Worm (Caenorhabditis elegans) whole organism, L4 larva: Measurements from ENCODE around the gene col-34.

Experiments
- F26F4.8 ChIP-seq: fragments of 200-800 bp; sonication (Bioruptor generic); conservative IDR thresholded peaks from 2 replicates; pipeline ENCODE4 v1.3.6; 2022; ENCODE audit warnings: missing genetic modification characterization, missing compliant biosample characterization
- F44E2.7 ChIP-seq: fragments of 200-800 bp; sonication (Bioruptor generic); IDR thresholded peaks from 2 replicates; pipeline ENCODE4 v2.1.2; 2022; ENCODE audit warnings: missing genetic modification characterization, missing compliant biosample characterization
- R02D3.7 ChIP-seq: fragments of 150-350 bp; sonication (generic microtip); optimal IDR thresholded peaks from 3 replicates; lab custom pipeline; 2014; ENCODE audit warnings: missing biosample characterization, missing genetic modification characterization
- T20F7.1 ChIP-seq: fragments of 200-800 bp; sonication (Bioruptor generic); optimal IDR thresholded peaks from 2 replicates; lab custom pipeline; 2018; ENCODE audit warnings: mild to moderate bottlenecking, missing genetic modification characterization, missing compliant biosample characterization
- T26A8.4 ChIP-seq: fragments of 200-800 bp; sonication (Bioruptor generic); IDR thresholded peaks from 2 replicates; pipeline ENCODE4 v1.3.6; 2022; ENCODE audit warnings: missing genetic modification characterization, missing compliant biosample characterization
- aha-1 ChIP-seq: fragments of 150-350 bp; peaks from one replicate; lab custom pipeline; 2014; ENCODE audit warnings: missing biosample characterization, missing genetic modification characterization
- ceh-20 ChIP-seq: fragments of 200-800 bp; sonication (Bioruptor generic); IDR thresholded peaks from 2 replicates; pipeline ENCODE4 v1.3.6; 2022; ENCODE audit warnings: missing genetic modification reagents, missing genetic modification characterization, missing compliant biosample characterization
- ctbp-1 ChIP-seq: fragments of 200-800 bp; sonication (Bioruptor generic); IDR thresholded peaks from 2 replicates; pipeline ENCODE4 v1.3.6; 2022; ENCODE audit warnings: missing genetic modification reagents, missing genetic modification characterization, missing compliant biosample characterization
- daf-16 ChIP-seq, 3 experiments: sonication (generic microtip); optimal IDR thresholded peaks; 2 replicates each; lab custom pipeline; 2016 to 2017; ENCODE audit warnings: missing genetic modification characterization in 3 of 3, missing genetic modification reagents in 3 of 3, mild to moderate bottlenecking in 2 of 3, missing compliant biosample characterization in 2 of 3, missing biosample characterization in 1 of 3, moderate library complexity in 1 of 3
- daf-8 ChIP-seq: fragments of 200-800 bp; sonication (Bioruptor generic); IDR thresholded peaks from 2 replicates; pipeline ENCODE4 v1.3.6; 2022; ENCODE audit warnings: missing genetic modification characterization, missing compliant biosample characterization
- dmd-6 ChIP-seq: fragments of 200-800 bp; sonication (Bioruptor generic); IDR thresholded peaks from 2 replicates; pipeline ENCODE4 v1.3.6; 2022; ENCODE audit warnings: missing genetic modification reagents, missing genetic modification characterization, missing compliant biosample characterization
- dmd-9 ChIP-seq: fragments of 200-800 bp; sonication (Bioruptor generic); IDR thresholded peaks from 2 replicates; pipeline ENCODE4 v1.3.6; 2022; ENCODE audit warnings: missing genetic modification reagents, missing genetic modification characterization, missing compliant biosample characterization
- duxl-1 ChIP-seq: sonication (generic microtip); optimal IDR thresholded peaks from 2 replicates; lab custom pipeline; 2016; ENCODE audit warnings: mild to moderate bottlenecking, missing genetic modification characterization, moderate library complexity, missing compliant biosample characterization; ENCODE audit not compliant: poor library complexity
- dve-1 ChIP-seq: sonication (generic microtip); optimal IDR thresholded peaks from 2 replicates; lab custom pipeline; 2017; ENCODE audit warnings: antibody characterized with exemption, mild to moderate bottlenecking, missing genetic modification characterization, missing compliant biosample characterization; ENCODE audit not compliant: insufficient read depth
- fkh-10 ChIP-seq: fragments of 150-350 bp; optimal IDR thresholded peaks from 2 replicates; lab custom pipeline; 2014; ENCODE audit warnings: missing biosample characterization, missing genetic modification reagents, missing genetic modification characterization
- gei-8 ChIP-seq: fragments of 200-800 bp; sonication (Bioruptor generic); optimal IDR thresholded peaks from 2 replicates; lab custom pipeline; 2018; ENCODE audit warnings: mild to moderate bottlenecking, missing genetic modification characterization, missing compliant biosample characterization
- hif-1 ChIP-seq, 2 experiments: sonication (generic microtip); optimal IDR thresholded peaks; 2 replicates each; lab custom pipeline; 2016 to 2017; ENCODE audit warnings: missing compliant biosample characterization in 2 of 2, missing genetic modification characterization in 2 of 2, missing genetic modification reagents in 2 of 2, missing genotype in 2 of 2, mild to moderate bottlenecking in 1 of 2
- hlh-11 ChIP-seq: fragments of 200-800 bp; sonication (Bioruptor generic); optimal IDR thresholded peaks from 2 replicates; lab custom pipeline; 2018; ENCODE audit warnings: mild to moderate bottlenecking, missing genetic modification characterization, missing compliant biosample characterization
- hlh-30 ChIP-seq: sonication (generic microtip); optimal IDR thresholded peaks from 2 replicates; lab custom pipeline; 2017; ENCODE audit warnings: antibody characterized with exemption, mild to moderate bottlenecking, missing genetic modification characterization, missing compliant biosample characterization; ENCODE audit not compliant: insufficient read depth
- lsy-2 ChIP-seq, 2 experiments: fragments of 150-350 bp in 1 of 2; sonication (generic microtip) in 1 of 2; optimal IDR thresholded peaks; 2 replicates each; lab custom pipeline; 2014 to 2017; ENCODE audit warnings: missing biosample characterization in 2 of 2, missing genetic modification characterization in 2 of 2
- mdl-1 ChIP-seq, 2 experiments: fragments of 150-350 bp in 1 of 2; sonication (generic microtip) in 1 of 2; optimal IDR thresholded peaks; 2 replicates each; lab custom pipeline; 2014 to 2017; ENCODE audit warnings: missing biosample characterization in 2 of 2, missing genetic modification characterization in 2 of 2
- mdt-29 ChIP-seq: fragments of 200-800 bp; sonication (Bioruptor generic); IDR thresholded peaks from 2 replicates; pipeline ENCODE4 v1.3.6; 2022; ENCODE audit warnings: missing genetic modification reagents, missing genetic modification characterization, missing compliant biosample characterization
- mep-1 ChIP-seq: fragments of 150-350 bp; sonication (generic microtip); optimal IDR thresholded peaks from 3 replicates; lab custom pipeline; 2014; ENCODE audit warnings: missing biosample characterization, missing genetic modification characterization
- mes-2 ChIP-seq: sonication (generic microtip); optimal IDR thresholded peaks from 2 replicates; lab custom pipeline; 2016; ENCODE audit warnings: missing genotype, mild to moderate bottlenecking, missing genetic modification characterization, missing compliant biosample characterization; ENCODE audit not compliant: poor library complexity, severe bottlenecking
- mxl-3 ChIP-seq: fragments of 200-800 bp; sonication (Bioruptor generic); optimal IDR thresholded peaks from 2 replicates; lab custom pipeline; 2018; ENCODE audit warnings: mild to moderate bottlenecking, missing genetic modification characterization, missing compliant biosample characterization
- nhr-102 ChIP-seq: sonication (generic microtip); optimal IDR thresholded peaks from 2 replicates; lab custom pipeline; 2016; ENCODE audit warnings: mild to moderate bottlenecking, missing genetic modification characterization, moderate library complexity, missing compliant biosample characterization
- nhr-11 ChIP-seq: fragments of 150-350 bp; optimal IDR thresholded peaks from 2 replicates; lab custom pipeline; 2014; ENCODE audit warnings: missing biosample characterization, missing genetic modification characterization
- nhr-25 ChIP-seq: sonication (generic microtip); optimal IDR thresholded peaks from 2 replicates; lab custom pipeline; 2017; ENCODE audit warnings: missing genetic modification characterization, mild to moderate bottlenecking, missing compliant biosample characterization, antibody characterized with exemption, moderate library complexity, borderline replicate concordance; ENCODE audit not compliant: insufficient read depth
- nhr-28 ChIP-seq: fragments of 150-350 bp; optimal IDR thresholded peaks from 2 replicates; lab custom pipeline; 2014; ENCODE audit warnings: missing biosample characterization, missing genetic modification characterization
- nhr-48 ChIP-seq: sonication (generic microtip); optimal IDR thresholded peaks from 2 replicates; lab custom pipeline; 2016; ENCODE audit warnings: mild to moderate bottlenecking, missing genetic modification characterization, missing compliant biosample characterization
- nhr-6 ChIP-seq: fragments of 150-350 bp; optimal IDR thresholded peaks from 2 replicates; lab custom pipeline; 2014; ENCODE audit warnings: missing biosample characterization, missing genetic modification characterization
- nhr-77 ChIP-seq: fragments of 150-350 bp; optimal IDR thresholded peaks from 2 replicates; lab custom pipeline; 2014; ENCODE audit warnings: missing biosample characterization, missing genetic modification characterization
- saeg-2 ChIP-seq: fragments of 200-800 bp; sonication (Bioruptor generic); IDR thresholded peaks from 2 replicates; pipeline ENCODE4 v1.3.6; 2022; ENCODE audit warnings: missing genetic modification reagents, missing genetic modification characterization, missing compliant biosample characterization
- set-16 ChIP-seq: fragments of 200-800 bp; sonication (Bioruptor generic); IDR thresholded peaks from 2 replicates; pipeline ENCODE4 v1.3.6; 2022; ENCODE audit warnings: missing genetic modification reagents, missing genetic modification characterization, missing compliant biosample characterization
- skn-1 ChIP-seq: fragments of 150-350 bp; optimal IDR thresholded peaks from 2 replicates; lab custom pipeline; 2014; ENCODE audit warnings: missing biosample characterization, missing genetic modification characterization
- unc-62 ChIP-seq, 3 experiments: fragments of 150-350 bp in 1 of 3; sonication (generic microtip); optimal IDR thresholded peaks in 2 of 3; peaks in 1 of 3; 1 replicate in 1 of 3; 2 replicates in 2 of 3; lab custom pipeline; 2014 to 2017; ENCODE audit warnings: missing biosample characterization in 3 of 3, missing genetic modification characterization in 3 of 3, missing genetic modification reagents in 3 of 3, missing genotype in 1 of 3
- vab-7 ChIP-seq: fragments of 200-800 bp; sonication (Bioruptor generic); IDR thresholded peaks from 2 replicates; pipeline ENCODE4 v1.3.6; 2022; ENCODE audit warnings: missing genetic modification reagents, missing genetic modification characterization, missing compliant biosample characterization
- zag-1 ChIP-seq: fragments of 150-350 bp; optimal IDR thresholded peaks from 2 replicates; lab custom pipeline; 2014; ENCODE audit warnings: missing biosample characterization, missing genetic modification characterization
- zfp-2 ChIP-seq: sonication (generic microtip); optimal IDR thresholded peaks from 2 replicates; lab custom pipeline; 2016; ENCODE audit warnings: mild to moderate bottlenecking, missing genetic modification characterization, missing compliant biosample characterization
- zip-2 ChIP-seq: fragments of 150-350 bp; optimal IDR thresholded peaks from 2 replicates; lab custom pipeline; 2014; ENCODE audit warnings: missing biosample characterization, missing genetic modification characterization

The col-34 gene

DNA sequence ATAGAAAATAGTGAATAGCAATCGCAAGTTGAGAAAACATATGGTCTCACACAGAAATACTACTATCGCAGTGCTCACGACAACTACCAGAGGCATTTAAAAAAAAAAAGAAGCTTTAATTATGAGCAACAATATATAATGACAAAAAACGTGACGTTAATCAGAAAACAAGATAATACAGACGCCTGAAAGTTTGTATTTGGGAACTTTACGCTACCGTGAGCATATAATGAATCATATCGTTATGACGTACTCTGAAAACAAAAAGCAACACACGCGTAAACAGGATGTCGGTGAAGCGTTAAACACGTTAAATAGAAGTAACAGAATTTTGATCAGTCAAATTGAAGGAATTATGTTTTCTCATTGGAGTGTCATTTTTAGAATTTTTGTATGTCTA lies 18.6 kb downstream of the col-34 start, which contains the start of gene srbc-71:
Gene srbc-71, minus strand, starts transcription at position 101 of the 400 bp plus-strand sequence.
- TF ChIP-seq aha-1 (tag; lab: Kevin White, UChicago) = peak; percentile 18
- TF ChIP-seq dmd-9 = no peak
- no peak for TF ChIP-seq R02D3.7 (tag; lab: Kevin White, UChicago)

DNA sequence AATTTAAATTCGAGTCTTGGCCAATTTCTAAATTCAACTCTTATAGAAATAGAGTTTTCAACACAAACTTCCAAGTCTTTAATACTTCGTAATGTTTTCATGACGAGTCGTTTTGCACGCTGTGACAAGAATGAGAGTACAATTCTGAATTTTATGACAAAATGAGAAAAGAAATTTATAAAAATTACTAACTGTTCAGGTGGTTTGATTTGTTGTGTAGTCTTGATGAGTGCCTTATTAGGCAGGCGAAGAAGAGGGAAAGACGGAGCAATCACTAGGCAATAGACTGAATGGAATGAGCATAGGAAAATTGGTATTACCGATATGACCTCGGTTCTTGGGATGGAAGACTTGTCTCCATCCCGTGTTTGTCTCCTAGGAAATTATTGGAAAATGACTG lies 24.4 kb downstream of the col-34 start, which contains the start of gene F30B5.11:
Gene F30B5.11, minus strand, starts transcription at position 101 of the 400 bp plus-strand sequence.
- no peak for TF ChIP-seq mdl-1 (tag; optimal IDR thresholded peaks at IDR 0.05; lab: Kevin White, UChicago)
- TF ChIP-seq zip-2 (tag; lab: Kevin White, UChicago) = no peak
- no peak for TF ChIP-seq skn-1

DNA sequence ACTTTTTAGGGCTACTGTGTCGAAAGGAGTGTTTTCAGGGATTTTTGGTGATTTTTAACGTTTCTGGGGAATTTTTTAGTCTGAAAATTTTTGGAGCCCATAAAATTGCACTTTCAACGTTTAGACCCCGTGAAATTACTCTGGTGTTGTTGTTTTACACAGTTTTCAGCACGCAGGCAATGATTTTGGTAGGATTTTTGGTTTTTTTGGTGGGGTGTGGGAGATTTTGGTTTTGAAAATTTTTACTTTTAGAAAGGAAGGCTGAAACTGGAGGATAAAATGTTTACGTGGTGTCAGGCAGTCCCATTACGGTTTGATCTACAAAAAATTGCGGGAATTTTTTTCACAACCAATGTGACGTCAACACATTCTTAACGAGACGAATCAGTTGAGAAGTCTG lies 26.1 kb downstream of the col-34 start:
- TF ChIP-seq saeg-2 (GFP tag; lab: Robert Waterston, UW) (no peak), T26A8.4 (GFP tag; lab: Robert Waterston, UW) (peak; percentile 66; the same call in 1 of the 2 replicates)

DNA sequence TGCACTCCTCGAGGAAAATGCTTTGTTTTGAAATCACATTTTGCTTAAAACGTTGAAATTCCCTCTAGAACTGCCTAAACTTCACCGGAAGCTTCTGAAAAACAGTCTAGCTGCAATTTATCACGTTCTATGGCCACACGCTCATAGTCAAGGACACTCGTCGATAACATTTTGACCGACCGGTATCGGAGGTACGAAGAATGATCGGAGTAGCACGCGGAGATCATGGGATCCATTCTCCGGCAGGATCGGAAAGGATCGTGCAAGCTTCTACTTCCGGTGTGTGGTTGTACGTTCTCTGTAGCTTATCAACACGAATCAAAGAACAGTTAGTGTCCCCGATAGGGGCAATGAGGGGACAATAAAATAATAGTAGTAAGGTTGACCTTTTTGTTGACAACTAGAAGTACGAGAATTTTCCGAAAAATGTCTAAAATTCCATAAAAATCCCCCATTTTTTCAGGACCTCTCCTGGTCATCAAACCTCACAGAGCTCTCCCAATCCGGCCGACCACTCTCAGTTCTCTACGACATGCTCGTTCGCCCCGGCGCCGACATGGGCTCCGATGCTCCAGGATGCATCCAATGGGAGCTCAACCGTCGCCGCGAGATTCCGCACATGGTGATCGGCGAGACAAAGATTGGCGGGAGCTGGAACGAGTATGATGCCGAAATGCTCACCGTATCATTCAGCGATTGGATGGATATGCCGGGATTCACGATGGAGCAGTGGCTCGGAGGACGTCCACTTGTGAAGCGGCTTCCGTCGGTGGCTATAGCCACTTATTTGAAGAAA lies 28.1 kb downstream of the col-34 start:
- TF ChIP-seq unc-62 (GFP tag; optimal IDR thresholded peaks at IDR 0.05 in 1 of 2; lab: Kevin White, UChicago) = peak in 1 of 2 experiments; percentile 74
- TF ChIP-seq unc-62 (tag; optimal IDR thresholded peaks at IDR 0.05; lab: Kevin White, UChicago) = no peak
- TF ChIP-seq nhr-28 = peak; percentile 86
- TF ChIP-seq daf-16 (GFP tag; optimal IDR thresholded peaks at IDR 0.05; lab: Kevin White, UChicago) = no peak
- TF ChIP-seq daf-16 (tag; optimal IDR thresholded peaks at IDR 0.05; lab: Kevin White, UChicago) = peak; percentile 38
- peak in 1 of 2 experiments; percentile 66 for TF ChIP-seq mdl-1 (tag; optimal IDR thresholded peaks at IDR 0.05; lab: Kevin White, UChicago)
- peak; percentile 29 for TF ChIP-seq mep-1 (tag; lab: Kevin White, UChicago)
- TF ChIP-seq hlh-11 (tag; lab: Kevin White, UChicago) = peak; percentile 62
- TF ChIP-seq F26F4.8 (GFP tag; lab: Robert Waterston, UW) = no peak
- peak; percentile 47 for TF ChIP-seq nhr-48 (tag; lab: Kevin White, UChicago)
- TF ChIP-seq fkh-10 (GFP tag; lab: Kevin White, UChicago) = no peak
- no peak for TF ChIP-seq ceh-20 (GFP tag; lab: Robert Waterston, UW)
- TF ChIP-seq zip-2 (tag; lab: Kevin White, UChicago) = no peak
- TF ChIP-seq zfp-2 = no peak
- no peak for TF ChIP-seq nhr-77 (tag; lab: Kevin White, UChicago)
- peak; percentile 37 for TF ChIP-seq nhr-25 (tag; lab: Kevin White, UChicago)
- no peak for TF ChIP-seq mdt-29
- TF ChIP-seq mxl-3 (GFP tag; lab: Kevin White, UChicago) = peak; percentile 22
- TF ChIP-seq ctbp-1 = no peak
- peak; percentile 55 to 71 for TF ChIP-seq hif-1 (tag; optimal IDR thresholded peaks at IDR 0.05; lab: Kevin White, UChicago)
- TF ChIP-seq set-16 (GFP tag; lab: Robert Waterston, UW) = peak; percentile 84
- TF ChIP-seq dve-1 = peak; percentile 47
- TF ChIP-seq F44E2.7 = 0 out of 2 replicates have a peak, but pooled peaks have one; percentile 4
- TF ChIP-seq dmd-6 = peak; percentile 20
- peak; percentile 98 for TF ChIP-seq aha-1 (tag; lab: Kevin White, UChicago)
- peak; percentile 28 for TF ChIP-seq mes-2
- TF ChIP-seq hlh-30 = peak; percentile 85

DNA sequence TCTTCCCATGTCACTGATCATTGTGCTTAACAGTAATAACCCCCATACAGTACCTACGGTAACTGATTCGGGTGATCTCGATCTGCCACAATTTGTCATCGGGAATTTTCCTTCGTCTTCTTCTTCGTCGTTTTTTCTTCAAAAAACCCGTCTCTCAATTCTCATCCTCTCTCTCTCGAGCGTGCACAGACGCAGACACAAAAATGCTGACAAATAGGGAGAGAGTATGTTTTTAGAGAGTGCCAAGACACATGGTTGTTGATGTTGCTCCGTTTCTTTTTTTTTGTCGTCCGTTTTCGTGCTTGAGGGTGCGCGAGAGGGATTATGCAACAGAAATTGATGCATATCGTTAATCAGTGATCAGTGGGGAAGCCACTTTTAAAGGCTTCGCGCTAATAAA lies 29.1 kb downstream of the col-34 start:
- no peak for TF ChIP-seq R02D3.7 (tag; lab: Kevin White, UChicago)
- TF ChIP-seq lsy-2 (tag; optimal IDR thresholded peaks at IDR 0.05; lab: Kevin White, UChicago) = peak; percentile 47 to 78
- peak in 1 of 2 experiments; percentile 96 for TF ChIP-seq unc-62 (GFP tag; optimal IDR thresholded peaks at IDR 0.05 in 1 of 2; lab: Kevin White, UChicago)
- no peak for TF ChIP-seq unc-62 (tag; optimal IDR thresholded peaks at IDR 0.05; lab: Kevin White, UChicago)
- TF ChIP-seq vab-7 (GFP tag; lab: Robert Waterston, UW) = no peak
- TF ChIP-seq hlh-11 (tag; lab: Kevin White, UChicago) = peak; percentile 80
- no peak for TF ChIP-seq nhr-102 (tag; lab: Kevin White, UChicago)
- peak; percentile 90 for TF ChIP-seq nhr-28
- no peak for TF ChIP-seq nhr-25 (tag; lab: Kevin White, UChicago)
- peak; percentile 28 for TF ChIP-seq nhr-11
- TF ChIP-seq daf-8 (GFP tag; lab: Robert Waterston, UW) = no peak
- TF ChIP-seq nhr-6 (tag; lab: Kevin White, UChicago) = peak; percentile 39
- no peak for TF ChIP-seq zag-1 (tag; lab: Kevin White, UChicago)
- TF ChIP-seq zfp-2 = no peak
- TF ChIP-seq T20F7.1 = no peak
- no peak for TF ChIP-seq gei-8
- peak; percentile 18 for TF ChIP-seq duxl-1 (tag; lab: Kevin White, UChicago)
